Worm (Caenorhabditis elegans): ENCODE data around the gene F12F6.1.

DNA sequence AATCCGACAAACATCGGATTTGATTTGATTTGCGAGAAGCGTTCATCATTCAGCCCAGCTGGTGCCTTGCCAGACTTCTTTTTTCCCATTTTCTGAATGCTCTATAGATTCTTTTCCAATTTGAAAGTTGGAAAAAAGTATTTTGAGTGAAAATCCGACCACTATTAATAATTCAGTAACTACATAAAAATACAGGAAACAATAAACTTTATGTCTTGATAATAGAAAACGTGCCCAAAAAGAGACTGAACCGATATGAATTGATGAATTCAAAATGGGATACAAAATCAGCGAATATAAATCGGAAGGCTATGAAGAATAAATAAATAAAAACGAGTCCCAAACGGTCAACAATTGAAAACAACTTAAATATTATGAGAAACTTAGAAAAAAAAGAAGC is 48.0 kb downstream of the F12F6.1 start, which contains the start of gene F58B3.4:
- TF ChIP-seq nhr-28 (tag; optimal IDR thresholded peaks at IDR 0.05) (no peak), zag-1 (tag; optimal IDR thresholded peaks at IDR 0.05) (no peak), mep-1 (tag; optimal IDR thresholded peaks at IDR 0.05) (no peak), efl-1 (optimal IDR thresholded peaks at IDR 0.05) (no peak), efl-1 (GFP tag; optimal IDR thresholded peaks at IDR 0.05 in 1 of 2) (no peak), snpc-4 (tag; optimal IDR thresholded peaks at IDR 0.05) (no peak), lsy-2 (tag; optimal IDR thresholded peaks at IDR 0.05) (no peak), lir-3 (tag; optimal IDR thresholded peaks at IDR 0.05; ENCODE audit: poor library complexity) (no peak), unc-98 (GFP tag; IDR thresholded peaks at IDR 0.05) (no peak), skn-1 (tag; optimal IDR thresholded peaks at IDR 0.05) (no peak), lin-13 (GFP tag; optimal IDR thresholded peaks at IDR 0.05) (no peak), aha-1 (tag; optimal IDR thresholded peaks at IDR 0.05) (no peak), aly-2 (tag; optimal IDR thresholded peaks at IDR 0.05) (no peak), nhr-71 (tag; optimal IDR thresholded peaks at IDR 0.05) (no peak)

Measured in whole organism, L1 larva.